Fruit fly (Drosophila melanogaster): Measurements from ENCODE around the gene rin.

DNA sequence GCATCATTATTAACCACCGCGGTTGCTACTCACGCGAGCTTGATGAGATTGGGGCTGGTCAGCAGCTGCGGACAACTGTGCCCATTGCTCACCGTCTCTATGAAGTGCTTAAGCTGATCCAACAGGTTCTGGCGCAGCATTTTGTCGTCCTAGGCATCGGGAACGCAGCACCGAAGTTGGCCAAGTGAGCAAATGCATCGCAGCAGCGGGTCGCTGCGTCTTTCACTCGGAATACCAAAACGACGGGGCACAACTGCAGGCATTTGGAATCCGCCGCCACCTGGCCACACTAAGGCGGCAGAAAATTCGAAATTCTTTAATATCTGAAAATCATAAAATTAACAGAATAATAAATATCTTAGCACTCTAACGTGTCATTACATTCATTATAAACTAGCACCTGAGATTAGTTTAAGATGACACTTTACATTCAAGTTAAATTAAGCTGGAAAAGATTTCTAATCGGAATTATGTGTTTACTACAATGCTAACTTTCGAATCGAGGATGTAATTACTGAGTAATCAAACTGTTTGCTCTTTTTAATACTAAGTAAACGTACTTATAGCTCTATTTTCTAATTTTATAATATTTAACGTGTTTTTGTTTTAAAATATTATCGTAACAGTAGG, 36.3 kb downstream of the rin start:
- TF ChIP-seq CG8159 (tag; optimal IDR thresholded peaks at IDR 0.05) (no peak), CG34367 (tag; optimal IDR thresholded peaks at IDR 0.05) (no peak), Pif1A (GFP tag; optimal IDR thresholded peaks at IDR 0.05) (no peak), Ets98B (GFP tag; IDR thresholded peaks at IDR 0.05) (no peak), CG8301 (tag; optimal IDR thresholded peaks at IDR 0.05) (no peak), fd96Ca (GFP tag; IDR thresholded peaks at IDR 0.05) (no peak), EcR (GFP tag; optimal IDR thresholded peaks at IDR 0.05) (no peak), CG32121 (GFP tag; IDR thresholded peaks at IDR 0.05) (no peak), CG15710 (tag; optimal IDR thresholded peaks at IDR 0.05) (no peak), CG10348 (GFP tag; IDR thresholded peaks at IDR 0.05) (no peak), Pif1B (GFP tag; optimal IDR thresholded peaks at IDR 0.05) (no peak), CG9948 (tag; optimal IDR thresholded peaks at IDR 0.05) (no peak)

Data from whole organism, pupa.